Worm (Caenorhabditis elegans): Measurements from ENCODE around the gene romo-1.

DNA sequence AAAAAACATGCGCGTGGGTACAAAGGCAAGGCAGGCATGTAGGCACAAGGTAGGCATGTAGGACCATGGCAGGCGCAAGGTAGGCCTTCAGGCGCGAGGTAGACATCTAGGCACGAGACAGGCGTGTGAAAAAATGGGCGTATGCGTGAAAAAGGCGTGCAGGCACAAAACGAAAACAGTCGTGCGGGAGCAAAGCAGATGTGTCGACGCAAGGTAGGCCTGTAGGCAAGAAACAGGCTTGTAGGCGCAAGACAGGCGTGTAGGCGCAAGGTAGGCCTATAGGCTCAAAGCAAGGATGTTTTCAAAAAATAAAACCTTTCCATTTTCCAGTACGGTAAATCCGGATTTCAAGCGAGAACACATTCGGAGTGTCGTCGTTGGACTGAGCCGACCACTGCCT is 41.0 kb upstream of the romo-1 start:
- TF ChIP-seq ama-1 (optimal IDR thresholded peaks at IDR 0.05) (no peak), tbx-11 (GFP tag; IDR thresholded peaks at IDR 0.05) (no peak)
